Fruit fly (Drosophila melanogaster) whole organism: ENCODE data around the gene Trxr1.

ENCODE experiments used
- CG8478 ChIP-seq: fragments of >200 bp; optimal IDR thresholded peaks from 2 replicates; lab custom pipeline; 2018; ENCODE audit warnings: inconsistent platforms
- Dll ChIP-seq: fragments of >200 bp; optimal IDR thresholded peaks from 2 replicates; lab custom pipeline; 2017
- EcR ChIP-seq, 2 experiments: fragments of >200 bp; optimal IDR thresholded peaks; 2 replicates each; lab custom pipeline; 2017; ENCODE audit warnings: missing biosample characterization in 2 of 2, missing genetic modification characterization in 2 of 2, missing genetic modification reagents in 2 of 2
- pan ChIP-seq: fragments of >200 bp; optimal IDR thresholded peaks from 2 replicates; lab custom pipeline; 2017
- psq ChIP-seq: fragments of >200 bp; optimal IDR thresholded peaks from 2 replicates; lab custom pipeline; 2017
- usp ChIP-seq: fragments of >200 bp; optimal IDR thresholded peaks from 2 replicates; lab custom pipeline; 2017; ENCODE audit warnings: missing biosample characterization, missing genetic modification characterization, mixed read lengths

Gene Trxr1

DNA sequence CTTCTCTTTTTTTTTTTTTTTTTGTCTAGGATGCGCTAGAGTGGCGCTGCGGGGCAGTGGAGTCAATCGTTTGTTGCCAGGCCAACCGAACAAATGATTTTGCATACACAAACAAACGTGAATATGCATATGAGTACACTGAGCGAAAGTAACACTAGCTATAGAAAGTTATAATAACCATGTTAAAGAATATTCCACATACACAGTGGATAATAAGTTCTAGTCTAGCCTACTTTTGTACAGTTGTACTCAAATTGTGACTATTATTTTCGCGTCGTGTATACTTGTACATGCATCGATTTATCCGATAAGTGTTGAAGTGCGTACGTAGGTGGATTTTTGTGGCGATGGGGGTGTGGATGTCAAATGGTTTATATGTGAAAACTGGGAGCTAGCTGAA is 35.3 kb upstream of the Trxr1 start:
- no peak for TF ChIP-seq Dll (lab: Kevin White, UChicago)
- TF ChIP-seq psq (lab: Kevin White, UChicago), result no peak
- TF ChIP-seq EcR (GFP tag; optimal IDR thresholded peaks at IDR 0.05; lab: Kevin White, UChicago), result no peak
- no peak for TF ChIP-seq pan
- no peak for TF ChIP-seq CG8478 (lab: Kevin White, UChicago)
- TF ChIP-seq usp (GFP tag; lab: Kevin White, UChicago), result no peak

DNA sequence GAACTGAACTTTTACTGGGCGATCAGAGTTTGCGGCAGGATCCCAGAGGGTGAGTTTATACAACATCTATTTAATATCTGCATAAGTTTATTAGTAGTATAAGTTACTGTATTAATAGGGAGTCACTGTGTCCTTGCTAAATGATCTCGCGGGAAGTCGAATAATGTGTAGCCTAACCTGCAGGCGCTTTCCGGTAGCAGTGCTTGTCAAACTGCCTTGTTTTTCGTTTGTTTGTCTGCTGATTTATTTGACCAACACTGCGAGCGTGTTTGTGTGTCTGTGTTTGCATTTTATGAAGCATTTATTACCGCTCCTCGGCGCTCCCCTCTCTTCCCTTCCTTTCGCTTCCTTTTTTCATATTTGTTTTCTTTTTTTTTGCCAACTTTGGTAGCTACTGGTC is 31.7 kb upstream of the Trxr1 start:
- TF ChIP-seq CG8478 (lab: Kevin White, UChicago) (no peak), EcR (GFP tag; optimal IDR thresholded peaks at IDR 0.05; lab: Kevin White, UChicago) (no peak), usp (GFP tag; lab: Kevin White, UChicago) (no peak), Dll (lab: Kevin White, UChicago) (no peak), pan (no peak), psq (lab: Kevin White, UChicago) (no peak)

DNA sequence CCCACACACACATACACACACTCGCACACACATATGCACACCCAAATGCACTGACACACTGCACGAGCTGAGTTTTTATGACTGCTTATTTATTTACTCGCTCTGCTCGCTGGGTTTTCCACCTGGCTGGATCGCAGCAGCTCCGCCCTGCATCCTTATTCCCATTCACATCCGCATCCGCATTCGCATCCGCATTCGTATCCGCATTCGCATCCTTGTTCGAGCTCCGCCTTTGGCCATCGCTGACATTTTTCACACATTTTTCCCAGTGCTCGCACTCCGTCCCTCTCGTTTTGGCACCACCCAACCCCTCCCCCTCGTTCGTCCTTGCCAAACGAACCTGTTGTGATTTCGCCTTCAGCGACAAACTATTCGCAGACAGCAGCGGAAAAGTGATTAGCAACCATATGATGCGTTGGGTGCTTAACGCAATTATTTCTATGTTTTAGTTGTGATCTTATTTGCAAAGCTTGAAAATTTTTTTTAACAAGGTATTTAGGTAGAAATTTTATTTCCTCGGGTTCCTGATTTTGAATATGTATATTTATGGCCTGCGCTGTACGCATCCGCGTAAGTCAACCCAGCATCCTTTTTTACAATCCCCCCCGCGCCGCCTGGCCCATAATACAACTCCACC is 31.1 kb upstream of the Trxr1 start:
- TF ChIP-seq EcR (GFP tag; optimal IDR thresholded peaks at IDR 0.05; lab: Kevin White, UChicago) (no peak), CG8478 (lab: Kevin White, UChicago) (no peak), Dll (lab: Kevin White, UChicago) (no peak), usp (GFP tag; lab: Kevin White, UChicago) (no peak), psq (lab: Kevin White, UChicago) (no peak), pan (no peak)

DNA sequence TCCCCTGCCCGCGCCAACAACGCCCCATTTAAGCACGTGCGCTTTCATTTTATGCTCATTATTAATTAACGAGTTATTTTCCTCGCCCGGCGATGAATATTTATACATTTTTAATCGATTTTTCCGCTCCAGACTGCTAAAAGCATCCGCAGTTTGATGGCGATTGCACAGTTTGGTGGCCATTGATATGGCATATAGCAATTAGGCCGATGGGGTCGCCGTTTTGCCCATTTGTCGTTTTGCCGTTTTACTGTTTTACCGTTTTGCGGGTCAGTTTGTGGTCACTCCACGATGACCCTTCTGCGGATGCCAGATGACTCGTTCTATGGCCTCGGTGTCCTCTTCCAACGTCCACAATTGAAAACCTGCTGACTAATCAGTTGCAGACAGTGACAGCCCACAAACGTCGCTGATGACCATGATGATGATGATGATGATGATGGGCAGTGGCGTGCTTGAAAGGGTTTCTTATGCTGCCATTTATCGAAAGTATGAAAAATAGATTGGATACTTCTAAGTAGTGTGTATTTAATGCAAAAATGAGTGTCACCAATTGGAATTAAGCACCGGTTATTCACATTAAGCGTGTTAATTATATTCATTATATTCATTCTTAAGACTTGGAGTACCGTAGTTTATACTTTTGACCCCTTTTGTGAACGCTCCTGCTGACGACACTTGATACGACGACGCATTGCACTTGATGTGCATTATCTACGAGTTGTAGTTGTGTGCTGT is 30.4 kb upstream of the Trxr1 start:
- no peak for TF ChIP-seq Dll (lab: Kevin White, UChicago)
- TF ChIP-seq CG8478 (lab: Kevin White, UChicago), result no peak
- TF ChIP-seq EcR (GFP tag; optimal IDR thresholded peaks at IDR 0.05; lab: Kevin White, UChicago), result no peak
- TF ChIP-seq pan, result no peak
- TF ChIP-seq psq (lab: Kevin White, UChicago), result no peak
- no peak for TF ChIP-seq usp (GFP tag; lab: Kevin White, UChicago)

DNA sequence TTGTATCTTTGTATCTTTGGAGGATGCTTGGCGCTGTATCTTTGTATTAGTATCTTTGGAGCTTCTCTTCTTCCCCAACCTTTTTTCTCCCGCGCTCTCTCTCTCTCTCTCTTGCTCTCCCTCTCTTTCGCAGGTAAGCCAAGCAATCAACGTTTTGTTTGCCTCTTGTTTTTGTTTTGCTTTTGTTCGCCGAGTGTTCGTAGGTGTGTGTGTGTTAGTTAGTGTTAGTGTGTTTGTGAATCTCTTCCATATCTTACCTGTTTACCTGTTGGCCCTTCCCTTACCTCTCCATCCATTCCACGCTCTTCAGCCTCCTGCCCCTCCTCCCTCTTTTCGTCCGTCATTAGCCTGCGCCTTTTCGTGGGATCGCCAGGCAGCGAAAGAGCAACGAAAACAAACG is 28.3 kb upstream of the Trxr1 start:
- TF ChIP-seq usp (GFP tag; lab: Kevin White, UChicago) (no peak), Dll (lab: Kevin White, UChicago) (peak; percentile 53), psq (lab: Kevin White, UChicago) (no peak), CG8478 (lab: Kevin White, UChicago) (no peak), EcR (GFP tag; optimal IDR thresholded peaks at IDR 0.05; lab: Kevin White, UChicago) (peak in 1 of 2 experiments; percentile 10)

DNA sequence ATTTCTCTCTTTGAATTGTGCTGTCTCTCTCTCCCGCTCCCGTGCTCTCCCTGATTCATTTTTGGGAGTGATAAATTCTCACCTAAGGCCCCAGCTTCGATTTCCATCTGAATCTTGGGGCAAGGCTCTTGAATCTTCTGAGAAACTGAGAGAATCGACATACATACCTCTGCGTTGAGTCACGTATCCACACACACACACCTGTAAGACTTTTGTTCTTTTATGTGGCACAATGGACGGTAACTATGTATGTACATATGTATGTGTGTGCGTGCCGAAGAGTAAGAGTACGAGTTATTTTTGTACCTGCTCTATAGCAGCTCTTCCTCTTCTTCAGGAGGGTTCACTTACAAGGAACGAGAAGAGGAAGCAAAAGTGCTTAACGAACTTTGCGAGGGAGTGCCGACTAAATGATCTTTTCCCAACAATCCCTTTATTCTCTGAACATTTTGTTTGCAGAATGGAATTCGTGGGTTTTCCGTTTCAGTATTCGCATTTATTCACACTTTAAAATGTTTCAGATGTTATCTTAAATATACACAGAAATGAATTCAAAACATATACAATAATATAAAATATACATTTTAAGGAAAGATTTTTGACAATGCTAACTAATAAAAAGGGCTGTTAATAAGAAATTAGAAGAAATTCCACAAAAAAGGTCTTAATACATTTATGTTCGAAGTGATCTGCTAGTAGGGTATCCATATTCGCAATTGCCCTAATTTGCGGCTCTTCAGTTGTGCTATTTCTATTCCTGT is 27.1 kb upstream of the Trxr1 start:
- no peak for TF ChIP-seq CG8478 (lab: Kevin White, UChicago)
- no peak for TF ChIP-seq psq (lab: Kevin White, UChicago)
- no peak for TF ChIP-seq Dll (lab: Kevin White, UChicago)
- TF ChIP-seq usp (GFP tag; lab: Kevin White, UChicago), result no peak
- no peak for TF ChIP-seq pan
- TF ChIP-seq EcR (GFP tag; optimal IDR thresholded peaks at IDR 0.05; lab: Kevin White, UChicago), result no peak

DNA sequence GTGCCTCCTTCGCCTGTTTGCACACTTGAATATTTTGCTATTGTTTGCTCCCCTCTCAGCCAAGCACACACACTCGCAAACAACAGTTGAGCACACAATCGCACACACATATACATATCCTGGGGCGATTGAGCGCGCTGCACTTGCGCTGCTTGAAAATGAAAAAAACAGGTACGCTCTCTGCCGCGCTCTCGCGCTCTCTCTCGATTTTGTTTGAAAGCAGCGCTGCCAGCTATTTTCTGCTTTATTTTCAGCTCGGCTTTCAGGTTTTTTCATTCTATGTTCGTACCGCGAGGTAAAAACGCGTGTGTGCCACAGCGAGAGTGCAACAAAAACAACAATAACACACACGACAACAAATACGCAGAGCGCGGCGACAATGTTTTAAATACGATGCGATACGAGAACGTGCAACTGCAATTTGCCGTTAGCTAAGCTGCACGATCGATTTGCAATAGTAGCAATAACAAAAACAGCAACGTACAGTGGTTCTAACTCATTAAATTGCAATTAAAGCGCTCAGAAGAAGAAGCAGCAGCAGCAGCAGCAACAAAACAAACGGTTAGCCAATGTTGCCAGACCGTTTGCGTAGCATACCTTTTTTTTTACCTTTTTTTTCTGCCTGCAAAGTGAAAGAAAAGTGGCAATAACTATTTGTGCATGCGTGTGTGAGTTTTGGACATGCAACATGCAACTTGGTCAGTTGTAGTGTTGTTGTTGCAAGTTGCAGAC is 26.3 kb upstream of the Trxr1 start:
- no peak for TF ChIP-seq usp (GFP tag; lab: Kevin White, UChicago)
- TF ChIP-seq pan, result no peak
- TF ChIP-seq CG8478 (lab: Kevin White, UChicago), result no peak
- no peak for TF ChIP-seq EcR (GFP tag; optimal IDR thresholded peaks at IDR 0.05; lab: Kevin White, UChicago)
- TF ChIP-seq psq (lab: Kevin White, UChicago), result no peak
- TF ChIP-seq Dll (lab: Kevin White, UChicago), result no peak

DNA sequence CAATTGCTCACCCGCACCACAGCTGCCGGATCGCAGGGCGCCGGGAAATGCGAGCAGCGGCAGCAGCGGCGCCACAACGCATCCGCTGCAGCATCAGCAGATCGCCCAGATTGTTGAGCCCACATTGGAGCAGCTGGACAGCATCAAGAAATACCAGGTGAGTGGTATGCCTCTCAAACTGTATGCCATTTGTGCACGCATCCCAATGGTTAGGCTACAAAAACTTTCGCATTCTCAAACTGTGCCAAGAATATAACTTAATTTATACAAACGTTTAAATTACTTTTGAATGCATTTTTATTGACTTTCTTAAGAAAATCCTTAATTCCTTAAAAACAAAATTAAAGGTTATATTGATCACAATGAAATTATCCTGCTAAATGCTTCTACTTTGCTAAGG is 14.4 kb upstream of the Trxr1 start:
- TF ChIP-seq EcR (GFP tag; optimal IDR thresholded peaks at IDR 0.05; lab: Kevin White, UChicago) (no peak), usp (GFP tag; lab: Kevin White, UChicago) (no peak), Dll (lab: Kevin White, UChicago) (no peak)

DNA sequence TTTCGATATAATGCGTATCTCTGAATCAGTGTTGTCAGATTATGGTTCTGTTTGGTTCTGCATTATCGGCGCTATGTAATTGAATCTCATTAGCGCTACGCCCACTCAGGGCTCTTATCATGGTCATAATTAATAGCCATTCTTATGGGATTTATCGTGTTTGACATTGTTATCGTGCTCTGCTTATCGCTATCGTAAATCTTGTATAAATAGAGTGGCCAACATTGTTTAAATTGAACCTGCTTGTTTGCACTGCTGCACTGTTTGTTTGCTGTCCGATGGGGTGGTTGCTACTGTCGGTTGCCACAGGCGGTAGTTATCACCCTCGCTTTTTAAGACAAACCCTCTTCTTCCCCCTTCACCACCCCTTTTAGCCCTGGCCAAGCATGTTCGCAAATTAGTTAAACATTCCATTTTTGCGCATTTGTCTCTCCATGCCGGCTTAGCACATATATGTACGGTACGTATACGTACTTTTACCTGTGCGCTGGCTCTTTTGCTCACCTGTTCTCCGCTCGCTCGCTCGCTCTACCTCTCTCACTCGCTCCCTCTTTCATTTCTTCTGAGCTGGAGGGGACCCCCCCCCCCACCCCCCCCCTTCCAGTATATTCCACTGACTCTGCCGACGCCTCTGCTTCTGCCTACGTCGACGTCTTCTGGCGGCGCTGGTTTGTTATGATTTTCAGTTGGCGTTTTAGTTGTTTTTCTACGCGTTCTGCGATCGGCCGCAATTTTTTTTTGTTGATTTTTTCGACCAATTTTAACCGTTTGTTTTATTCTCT is 12.2 kb upstream of the Trxr1 start:
- TF ChIP-seq Dll (lab: Kevin White, UChicago) (no peak), pan (no peak), EcR (GFP tag; optimal IDR thresholded peaks at IDR 0.05; lab: Kevin White, UChicago) (no peak), psq (lab: Kevin White, UChicago) (no peak), CG8478 (lab: Kevin White, UChicago) (no peak), usp (GFP tag; lab: Kevin White, UChicago) (no peak)
